Fruit fly (Drosophila melanogaster) whole organism, wandering third instar larva: ENCODE measurements around the gene lqf.
A peak's percentile ranks its signal among the peaks of the same experiment; 100 is the strongest.

Experiments
- Abd-B ChIP-seq: fragments of >200 bp; optimal IDR thresholded peaks from 2 replicates; lab custom pipeline; 2017; ENCODE audit warnings: missing biosample characterization, missing genetic modification characterization
- CG32264 ChIP-seq: fragments of 200-800 bp; sonication (Bioruptor generic); optimal IDR thresholded peaks from 2 replicates; lab custom pipeline; 2016; ENCODE audit warnings: missing biosample characterization, missing genetic modification characterization
- CG9705 ChIP-seq: fragments of 200-800 bp; sonication (Bioruptor generic); optimal IDR thresholded peaks from 2 replicates; lab custom pipeline; 2018; ENCODE audit warnings: missing biosample characterization, mild to moderate bottlenecking, missing genetic modification characterization
- Dfd ChIP-seq: fragments of >200 bp; optimal IDR thresholded peaks from 2 replicates; lab custom pipeline; 2017; ENCODE audit warnings: missing biosample characterization, missing genetic modification characterization
- Dif ChIP-seq: fragments of 200-275, 200-300 bp; sonication (Bioruptor generic); optimal IDR thresholded peaks from 2 replicates; lab custom pipeline; 2018; ENCODE audit warnings: missing biosample characterization, missing genetic modification characterization; ENCODE audit not compliant: partially characterized antibody
- GATAd ChIP-seq: sonication (Bioruptor generic); optimal IDR thresholded peaks from 2 replicates; lab custom pipeline; 2016; ENCODE audit warnings: missing biosample characterization, missing genetic modification characterization
- HLH106 ChIP-seq: fragments of 200-800 bp; optimal IDR thresholded peaks from 3 replicates; lab custom pipeline; 2019; ENCODE audit warnings: missing biosample characterization, mild to moderate bottlenecking, missing genetic modification characterization, moderate library complexity
- Hr83 ChIP-seq: fragments of 200-300 bp; sonication (Bioruptor generic); optimal IDR thresholded peaks from 2 replicates; lab custom pipeline; 2016; ENCODE audit warnings: missing biosample characterization, mild to moderate bottlenecking, missing genetic modification characterization, moderate library complexity; ENCODE audit not compliant: poor library complexity, severe bottlenecking
- Jra ChIP-seq: sonication (Bioruptor generic); optimal IDR thresholded peaks from 2 replicates; lab custom pipeline; 2016; ENCODE audit warnings: missing biosample characterization, missing genetic modification characterization
- Mio ChIP-seq: sonication (Bioruptor generic); optimal IDR thresholded peaks from 2 replicates; lab custom pipeline; 2016; ENCODE audit warnings: missing biosample characterization, missing genetic modification characterization
- Myc ChIP-seq: fragments of >200 bp; optimal IDR thresholded peaks from 2 replicates; lab custom pipeline; 2017
- Rel ChIP-seq, 2 experiments: fragments of 200-800 bp; sonication (Bioruptor generic) in 1 of 2; optimal IDR thresholded peaks; 2 replicates in 1 of 2; 3 replicates in 1 of 2; lab custom pipeline; 2016 to 2019; ENCODE audit warnings: mild to moderate bottlenecking in 2 of 2, missing biosample characterization in 2 of 2, missing genetic modification characterization in 2 of 2, moderate library complexity in 1 of 2
- Sp1 ChIP-seq: fragments of 200-800 bp; sonication (Bioruptor generic); optimal IDR thresholded peaks from 3 replicates; lab custom pipeline; 2019; ENCODE audit warnings: missing biosample characterization, mild to moderate bottlenecking, missing genetic modification characterization, moderate library complexity
- Vsx2 ChIP-seq: fragments of 200-300, 225-300 bp; sonication (Bioruptor generic); optimal IDR thresholded peaks from 2 replicates; lab custom pipeline; 2018; ENCODE audit warnings: missing biosample characterization, missing genetic modification characterization; ENCODE audit not compliant: partially characterized antibody
- br ChIP-seq: fragments of 200-800 bp; sonication (Bioruptor generic); optimal IDR thresholded peaks from 2 replicates; lab custom pipeline; 2016; ENCODE audit warnings: missing biosample characterization, missing genetic modification characterization
- brk ChIP-seq: fragments of 200-800 bp; sonication (Bioruptor generic); optimal IDR thresholded peaks from 2 replicates; lab custom pipeline; 2016; ENCODE audit warnings: missing biosample characterization, mild to moderate bottlenecking, missing genetic modification characterization
- dl ChIP-seq, 2 experiments: fragments of 175-275, 200-275 bp in 1 of 2; fragments of 200-275 bp in 1 of 2; sonication (Bioruptor generic); optimal IDR thresholded peaks; lab custom pipeline; 2018; ENCODE audit warnings: mild to moderate bottlenecking in 2 of 2, missing biosample characterization in 2 of 2, missing genetic modification characterization in 2 of 2, moderate library complexity in 2 of 2; ENCODE audit not compliant: partially characterized antibody in 2 of 2, insufficient read depth in 1 of 2
- dsf ChIP-seq: sonication (Bioruptor generic); optimal IDR thresholded peaks from 2 replicates; lab custom pipeline; 2016; ENCODE audit warnings: missing biosample characterization, missing genetic modification characterization, borderline replicate concordance
- ey ChIP-seq: fragments of 200-800 bp; sonication (Bioruptor generic); optimal IDR thresholded peaks from 2 replicates; lab custom pipeline; 2016; ENCODE audit warnings: missing biosample characterization, missing genetic modification characterization
- foxo ChIP-seq, 2 experiments: fragments of 200-800 bp; sonication (Bioruptor generic); optimal IDR thresholded peaks; 2 replicates in 1 of 2; 3 replicates in 1 of 2; lab custom pipeline; 2016 to 2017; ENCODE audit warnings: missing biosample characterization in 2 of 2, missing genetic modification characterization in 2 of 2
- fru ChIP-seq: fragments of 200-800 bp; sonication (Bioruptor generic); optimal IDR thresholded peaks from 3 replicates; lab custom pipeline; 2016; ENCODE audit warnings: missing biosample characterization, mild to moderate bottlenecking, missing genetic modification characterization
- h ChIP-seq: fragments of 200-800 bp; sonication (Bioruptor generic); optimal IDR thresholded peaks from 3 replicates; lab custom pipeline; 2016; ENCODE audit warnings: missing biosample characterization, mild to moderate bottlenecking, missing genetic modification characterization
- lola ChIP-seq: fragments of >200 bp; optimal IDR thresholded peaks from 2 replicates; lab custom pipeline; 2017; ENCODE audit warnings: missing biosample characterization, missing genetic modification characterization
- pan ChIP-seq: fragments of >200 bp; optimal IDR thresholded peaks from 2 replicates; lab custom pipeline; 2017
- psq ChIP-seq: fragments of 200-800 bp; sonication (Bioruptor generic); optimal IDR thresholded peaks from 3 replicates; lab custom pipeline; 2017; ENCODE audit warnings: missing biosample characterization, mild to moderate bottlenecking, missing genetic modification characterization, moderate library complexity
- sage ChIP-seq: fragments of 200-800 bp; sonication (Bioruptor generic); optimal IDR thresholded peaks from 2 replicates; lab custom pipeline; 2016; ENCODE audit warnings: missing biosample characterization, mild to moderate bottlenecking, missing genetic modification characterization
- sv ChIP-seq: fragments of 200-800 bp; sonication (Bioruptor generic); optimal IDR thresholded peaks from 3 replicates; lab custom pipeline; 2016; ENCODE audit warnings: missing biosample characterization, missing genetic modification characterization
- usp ChIP-seq: fragments of >200 bp; optimal IDR thresholded peaks from 2 replicates; lab custom pipeline; 2017; ENCODE audit warnings: missing biosample characterization, missing genetic modification characterization

Gene lqf

DNA sequence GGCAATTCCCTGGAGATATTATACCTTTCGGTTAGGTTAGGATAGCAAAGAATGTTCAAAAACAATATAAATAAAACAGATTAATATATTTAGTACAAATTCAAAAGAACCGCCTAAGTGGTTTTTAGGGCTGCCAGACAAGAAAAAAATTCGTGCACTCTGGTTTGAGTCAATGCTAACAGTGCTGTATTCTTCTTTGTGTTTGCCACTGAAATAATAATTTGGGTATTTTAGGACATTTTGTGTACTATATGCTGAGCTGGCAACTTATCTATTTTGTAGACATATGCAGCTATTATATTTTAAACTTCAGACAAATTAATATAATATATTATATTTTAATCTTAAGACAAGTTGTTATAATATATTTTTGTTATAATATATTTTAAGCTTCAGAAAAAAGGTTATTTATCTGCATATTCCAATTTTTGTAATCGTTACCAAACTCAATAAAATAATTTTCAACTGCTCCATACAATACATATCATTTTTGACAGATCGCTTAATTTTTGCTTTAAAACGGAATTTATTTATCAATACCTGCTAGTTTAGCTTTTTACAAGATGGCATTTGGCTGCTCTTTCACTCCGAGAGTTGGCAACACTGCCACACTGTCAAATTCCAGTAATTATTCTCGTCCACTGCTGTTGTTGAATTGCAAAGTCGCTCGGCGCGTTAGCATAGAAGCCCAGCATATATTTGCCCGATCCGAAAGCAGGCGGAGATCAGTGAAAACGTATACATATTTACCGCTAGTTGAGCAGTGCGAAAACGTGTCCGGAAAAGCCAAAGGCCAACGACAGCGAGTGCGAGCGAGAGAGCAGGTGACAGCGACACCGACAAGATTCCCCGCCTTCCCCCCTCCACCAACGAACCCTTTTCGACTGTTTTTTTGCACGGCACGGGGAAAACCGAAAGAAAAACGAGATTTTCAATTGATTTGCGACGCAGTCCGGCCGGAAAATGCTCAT is 17.9 kb upstream of the lqf start, which contains the start of gene CG7546 (continued):
- TF ChIP-seq Rel (GFP tag; optimal IDR thresholded peaks at IDR 0.05; lab: Kevin White, UChicago) (no peak), Rel (tag; optimal IDR thresholded peaks at IDR 0.05; lab: Kevin White, UChicago) (peak; percentile 66), foxo (GFP tag; optimal IDR thresholded peaks at IDR 0.05; lab: Kevin White, UChicago) (peak in 1 of 2 experiments; percentile 59), psq (GFP tag; lab: Kevin White, UChicago) (peak; percentile 56), Mio (GFP tag; lab: Kevin White, UChicago) (no peak), Abd-B (GFP tag; lab: Kevin White, UChicago) (no peak), CG32264 (no peak), sv (peak; percentile 3), usp (GFP tag; lab: Kevin White, UChicago) (no peak), Dif (GFP tag; lab: Kevin White, UChicago) (no peak)

DNA sequence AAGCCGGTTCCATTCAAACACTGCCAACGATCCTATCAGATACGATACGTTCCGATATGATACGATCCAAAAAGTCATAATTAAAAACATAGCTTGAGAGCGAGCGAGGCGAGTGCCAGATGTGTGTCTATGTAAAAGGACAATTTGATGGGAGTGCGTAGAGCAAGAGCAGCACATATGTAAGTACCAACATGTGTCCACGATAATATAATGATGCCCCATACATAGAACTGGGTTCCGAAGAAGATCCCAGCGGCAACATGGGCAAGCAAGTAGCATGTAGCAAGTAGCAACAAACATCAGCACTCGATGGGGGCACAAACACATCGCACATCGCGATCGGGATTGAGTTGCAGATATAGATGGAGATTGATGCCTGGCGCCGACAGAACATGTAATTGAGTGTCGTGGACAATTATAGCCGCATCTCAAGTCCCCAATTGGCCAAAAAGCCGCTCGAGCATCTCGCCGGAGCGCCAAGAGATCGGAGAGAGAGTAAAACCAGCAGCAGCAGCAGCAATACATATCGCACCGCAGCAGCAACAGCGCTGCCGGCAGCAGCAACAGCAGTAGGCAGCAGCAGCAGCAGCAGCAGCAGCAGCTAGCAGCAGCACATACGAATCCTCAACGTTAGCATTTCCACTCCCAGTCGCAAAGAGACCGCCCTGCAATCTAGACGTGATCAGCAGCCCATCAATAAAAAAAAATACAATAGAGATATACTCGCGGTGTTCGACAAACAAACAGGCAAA is 10.1 kb upstream of the lqf start, which contains the start of gene ltl:
ltl (plus strand) TSS at position 647 of the 752 bp plus-strand sequence.
- TF ChIP-seq Dfd (GFP tag; lab: Kevin White, UChicago) = peak; percentile 91
- peak; percentile 20 for TF ChIP-seq Vsx2 (GFP tag; lab: Kevin White, UChicago)
- TF ChIP-seq Hr83 = no peak

DNA sequence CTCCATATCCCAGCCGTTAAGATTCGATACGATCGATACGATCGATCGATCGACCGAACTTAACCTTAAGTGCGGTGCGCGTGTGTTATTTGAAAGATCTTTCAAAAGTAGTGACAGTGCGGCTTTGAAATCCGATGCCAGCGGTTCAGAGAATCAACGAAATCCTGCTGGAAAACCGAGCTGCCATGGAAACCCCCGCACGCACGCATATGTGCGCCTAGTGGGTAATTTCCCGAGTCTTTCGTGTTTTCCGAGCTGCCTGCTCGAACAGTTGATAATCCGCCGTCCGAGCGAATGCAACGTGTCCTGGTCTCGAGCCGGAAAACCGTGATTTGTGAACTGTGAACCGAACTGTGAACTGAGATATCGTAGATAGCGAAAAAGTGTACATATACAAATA is 9.4 kb upstream of the lqf start:
- TF ChIP-seq ey (no peak), Rel (GFP tag; optimal IDR thresholded peaks at IDR 0.05; lab: Kevin White, UChicago) (no peak), Rel (tag; optimal IDR thresholded peaks at IDR 0.05; lab: Kevin White, UChicago) (peak; percentile 33)

DNA sequence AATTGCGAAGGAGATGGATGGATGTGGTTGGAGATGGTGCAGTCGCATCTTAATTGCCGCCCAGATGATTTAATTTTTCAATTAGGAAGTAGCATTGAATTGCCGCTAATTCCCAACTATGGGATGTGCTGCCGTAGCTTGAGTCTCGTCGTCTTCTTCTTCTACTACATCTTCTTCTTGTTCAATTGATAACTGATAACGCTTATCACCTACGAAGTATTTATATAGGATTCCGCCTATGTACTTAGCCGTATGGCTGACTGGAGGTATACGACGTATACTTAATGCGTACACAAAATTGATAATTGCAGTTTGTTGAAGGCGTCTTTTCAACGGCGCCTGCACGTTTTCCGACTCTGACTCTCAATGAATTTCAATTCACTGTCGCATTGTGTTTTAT is 8.0 kb upstream of the lqf start:
- no peak for TF ChIP-seq Vsx2 (GFP tag; lab: Kevin White, UChicago)
- no peak for TF ChIP-seq h (GFP tag; lab: Kevin White, UChicago)
- TF ChIP-seq Rel (GFP tag; optimal IDR thresholded peaks at IDR 0.05; lab: Kevin White, UChicago) = no peak
- TF ChIP-seq Rel (tag; optimal IDR thresholded peaks at IDR 0.05; lab: Kevin White, UChicago) = no peak
- TF ChIP-seq Mio (GFP tag; lab: Kevin White, UChicago) = no peak
- TF ChIP-seq Dfd (GFP tag; lab: Kevin White, UChicago) = no peak
- TF ChIP-seq Jra (GFP tag; lab: Kevin White, UChicago) = no peak
- TF ChIP-seq sv = no peak
- no peak for TF ChIP-seq dl (GFP tag; optimal IDR thresholded peaks at IDR 0.05; lab: Kevin White, UChicago; ENCODE audit: insufficient read depth in 1 of 2, partially characterized antibody in 2 of 2)
- no peak for TF ChIP-seq CG32264
- TF ChIP-seq GATAd (GFP tag; lab: Kevin White, UChicago) = no peak
- TF ChIP-seq fru (GFP tag; lab: Kevin White, UChicago) = no peak
- TF ChIP-seq br = no peak
- no peak for TF ChIP-seq pan (lab: Kevin White, UChicago)
- TF ChIP-seq CG9705 = no peak
- TF ChIP-seq psq (GFP tag; lab: Kevin White, UChicago) = no peak

DNA sequence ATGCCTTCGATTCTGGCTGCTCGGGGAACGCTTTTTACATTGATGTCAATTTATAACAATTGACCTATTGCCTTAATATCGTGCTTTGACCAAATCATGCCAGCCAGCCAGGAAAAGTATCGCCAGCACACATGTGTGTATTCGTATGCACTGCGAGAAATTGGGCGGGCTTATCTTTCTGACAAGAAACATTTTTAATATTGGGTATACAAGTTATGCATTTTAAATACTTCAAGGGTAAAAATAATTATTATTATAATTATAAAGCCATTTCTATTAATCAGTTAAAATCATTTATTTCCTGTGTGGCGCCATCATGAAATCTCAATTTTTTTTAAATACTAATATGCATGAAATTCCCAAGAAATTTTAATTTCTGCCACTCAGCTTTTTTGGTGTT is 6.7 kb upstream of the lqf start:
- TF ChIP-seq pan (lab: Kevin White, UChicago) (no peak), Rel (GFP tag; optimal IDR thresholded peaks at IDR 0.05; lab: Kevin White, UChicago) (no peak), Rel (tag; optimal IDR thresholded peaks at IDR 0.05; lab: Kevin White, UChicago) (no peak), dsf (GFP tag; lab: Kevin White, UChicago) (no peak), usp (GFP tag; lab: Kevin White, UChicago) (no peak), ey (no peak), foxo (GFP tag; optimal IDR thresholded peaks at IDR 0.05; lab: Kevin White, UChicago) (no peak), brk (GFP tag; lab: Kevin White, UChicago) (no peak), CG9705 (no peak), lola (GFP tag; lab: Kevin White, UChicago) (no peak), sage (GFP tag; lab: Kevin White, UChicago) (no peak), Sp1 (GFP tag; lab: Kevin White, UChicago) (no peak), Myc (no peak), Dfd (GFP tag; lab: Kevin White, UChicago) (no peak), Jra (GFP tag; lab: Kevin White, UChicago) (no peak), HLH106 (tag; lab: Kevin White, UChicago) (no peak)
